Worm (Caenorhabditis elegans) whole organism, L3 larva: ENCODE measurements around the gene vhp-1.

Experiments
- ceh-82 ChIP-seq: fragments of 150-350 bp; optimal IDR thresholded peaks from 2 replicates; lab custom pipeline; 2014; ENCODE audit warnings: missing biosample characterization, missing genetic modification characterization
- jun-1 ChIP-seq: fragments of 150-350 bp; optimal IDR thresholded peaks from 2 replicates; lab custom pipeline; 2014; ENCODE audit warnings: missing biosample characterization, missing genetic modification reagents, missing genetic modification characterization
- mdl-1 ChIP-seq: fragments of 150-350 bp; optimal IDR thresholded peaks from 2 replicates; lab custom pipeline; 2014; ENCODE audit warnings: missing biosample characterization, missing genetic modification characterization
- nhr-237 ChIP-seq: fragments of 150-350 bp; optimal IDR thresholded peaks from 2 replicates; lab custom pipeline; 2014; ENCODE audit warnings: missing biosample characterization, missing genetic modification characterization
- pha-4 ChIP-seq: fragments of 150-350 bp; optimal IDR thresholded peaks from 2 replicates; lab custom pipeline; 2014; ENCODE audit warnings: missing biosample characterization, missing genetic modification reagents, missing genetic modification characterization
- snpc-4 ChIP-seq: fragments of 150-350 bp; optimal IDR thresholded peaks from 2 replicates; lab custom pipeline; 2014; ENCODE audit warnings: missing biosample characterization, missing genetic modification characterization

- TF ChIP-seq jun-1 (no peak), ceh-82 (no peak), mdl-1 (tag; lab: Kevin White, UChicago) (no peak), pha-4 (tag; lab: Kevin White, UChicago) (no peak), snpc-4 (tag; lab: Kevin White, UChicago) (no peak), nhr-237 (tag; lab: Kevin White, UChicago) (no peak)
Observed at ce11 chrII:5301810-5302209, 21.3 kb upstream of the vhp-1 start.
